Worm (Caenorhabditis elegans) whole organism, midembryonic: ENCODE measurements around the gene T09A12.8.

Source experiments
- T22C8.4 ChIP-seq: fragments of 200-800 bp; sonication (Bioruptor generic); IDR thresholded peaks from 2 replicates; pipeline ENCODE4 v1.3.6; 2022; ENCODE audit warnings: missing genetic modification characterization, missing compliant biosample characterization
- cog-1 ChIP-seq: sonication (generic microtip); optimal IDR thresholded peaks from 2 replicates; lab custom pipeline; 2016; ENCODE audit warnings: missing genetic modification characterization, missing compliant biosample characterization
- flt-1 ChIP-seq: fragments of 200-800 bp; sonication (Bioruptor generic); IDR thresholded peaks from 2 replicates; pipeline ENCODE4 v1.3.6; 2022; ENCODE audit warnings: missing genetic modification characterization, missing compliant biosample characterization
- klf-2 ChIP-seq: fragments of 200-800 bp; sonication (Bioruptor generic); conservative IDR thresholded peaks from 2 replicates; pipeline ENCODE4 v1.3.6; 2022; ENCODE audit warnings: missing genetic modification reagents, missing genetic modification characterization, missing compliant biosample characterization
- med-1 ChIP-seq: sonication (generic microtip); optimal IDR thresholded peaks from 2 replicates; lab custom pipeline; 2017; ENCODE audit warnings: missing genetic modification characterization, mild to moderate bottlenecking, missing compliant biosample characterization, antibody characterized with exemption, missing genetic modification reagents; ENCODE audit not compliant: insufficient read depth
- ref-1 ChIP-seq: fragments of 200-800 bp; sonication (Bioruptor generic); conservative IDR thresholded peaks from 2 replicates; pipeline ENCODE4 v1.3.6; 2022; ENCODE audit warnings: missing genetic modification reagents, missing genetic modification characterization, missing compliant biosample characterization
- tab-1 ChIP-seq: fragments of 200-800 bp; sonication (Bioruptor generic); IDR thresholded peaks from 2 replicates; pipeline ENCODE4 v1.3.6; 2022; ENCODE audit warnings: missing genetic modification characterization, missing compliant biosample characterization
- ztf-23 ChIP-seq: fragments of 200-800 bp; sonication (Bioruptor generic); IDR thresholded peaks from 2 replicates; pipeline ENCODE4 v1.3.6; 2022; ENCODE audit warnings: missing genetic modification reagents, missing genetic modification characterization, missing compliant biosample characterization
- ztf-29 ChIP-seq: fragments of 200-800 bp; sonication (Bioruptor generic); IDR thresholded peaks from 2 replicates; pipeline ENCODE4 v1.3.6; 2022; ENCODE audit warnings: missing genetic modification reagents, missing genetic modification characterization, missing compliant biosample characterization

The T09A12.8 gene

ce11 chrIV:8233268-8233667 lies 10.2 kb downstream of the T09A12.8 start:
- TF ChIP-seq klf-2 (no peak), flt-1 (no peak), T22C8.4 (GFP tag; lab: Robert Waterston, UW) (no peak), ref-1 (GFP tag; lab: Robert Waterston, UW) (no peak), cog-1 (tag; lab: Kevin White, UChicago) (no peak), ztf-23 (no peak), med-1 (no peak), ztf-29 (no peak), tab-1 (GFP tag; lab: Robert Waterston, UW) (no peak)

- TF ChIP-seq T22C8.4 (GFP tag; lab: Robert Waterston, UW): no peak
- no peak for TF ChIP-seq cog-1 (tag; lab: Kevin White, UChicago)
- no peak for TF ChIP-seq flt-1
- no peak for TF ChIP-seq ref-1 (GFP tag; lab: Robert Waterston, UW)
- TF ChIP-seq med-1: no peak
- no peak for TF ChIP-seq ztf-29
- TF ChIP-seq klf-2: no peak
- no peak for TF ChIP-seq tab-1 (GFP tag; lab: Robert Waterston, UW)
- no peak for TF ChIP-seq ztf-23
These were observed 11.1 kb downstream of the T09A12.8 start for ce11 chrIV:8232428-8232827.

ce11 chrIV:8229523-8229922 lies 14.0 kb downstream of the T09A12.8 start:
- TF ChIP-seq flt-1: 0 out of 2 replicates have a peak, but pooled peaks have one; percentile 28
- TF ChIP-seq ztf-23: 0 out of 2 replicates have a peak, but pooled peaks have one; percentile 54
- TF ChIP-seq ref-1 (GFP tag; lab: Robert Waterston, UW): no peak
- no peak for TF ChIP-seq T22C8.4 (GFP tag; lab: Robert Waterston, UW)
- TF ChIP-seq cog-1 (tag; lab: Kevin White, UChicago): peak; percentile 66

- TF ChIP-seq ztf-29 (no peak), ztf-23 (no peak), flt-1 (no peak)
These were observed 17.0 kb downstream of the T09A12.8 start for ce11 chrIV:8226474-8226873.

- TF ChIP-seq tab-1 (GFP tag; lab: Robert Waterston, UW) (no peak), med-1 (no peak), flt-1 (no peak)
These were observed 18.1 kb downstream of the T09A12.8 start, which contains the start of gene serp-1.2 for ce11 chrIV:8225357-8225756. Gene serp-1.2 (plus strand): TSS chrIV:8225674.

ce11 chrIV:8223055-8223454 lies 20.4 kb downstream of the T09A12.8 start:
- TF ChIP-seq T22C8.4 (GFP tag; lab: Robert Waterston, UW) (no peak), flt-1 (no peak), ztf-23 (no peak), ztf-29 (no peak)

ce11 chrIV:8221946-8222345 lies 21.6 kb downstream of the T09A12.8 start, which contains the start of gene gpx-6:
Gene gpx-6 (plus strand): TSS chrIV:8222202.
- no peak for TF ChIP-seq ref-1 (GFP tag; lab: Robert Waterston, UW)
- no peak for TF ChIP-seq flt-1
- TF ChIP-seq ztf-29: no peak
- TF ChIP-seq T22C8.4 (GFP tag; lab: Robert Waterston, UW): no peak
- TF ChIP-seq tab-1 (GFP tag; lab: Robert Waterston, UW): no peak
- TF ChIP-seq cog-1 (tag; lab: Kevin White, UChicago): no peak
- no peak for TF ChIP-seq med-1
- TF ChIP-seq klf-2: no peak
- no peak for TF ChIP-seq ztf-23

ce11 chrIV:8219987-8220386 lies 23.5 kb downstream of the T09A12.8 start, which contains the start of gene ocr-2:
Gene ocr-2 (minus strand): TSS chrIV:8220087.
- TF ChIP-seq flt-1 (no peak), klf-2 (no peak), ztf-29 (no peak), T22C8.4 (GFP tag; lab: Robert Waterston, UW) (no peak), med-1 (no peak), tab-1 (GFP tag; lab: Robert Waterston, UW) (no peak), cog-1 (tag; lab: Kevin White, UChicago) (no peak), ref-1 (GFP tag; lab: Robert Waterston, UW) (no peak), ztf-23 (no peak)

- TF ChIP-seq cog-1 (tag; lab: Kevin White, UChicago) (no peak), ztf-29 (no peak), ref-1 (GFP tag; lab: Robert Waterston, UW) (no peak), T22C8.4 (GFP tag; lab: Robert Waterston, UW) (no peak), ztf-23 (no peak), flt-1 (no peak), tab-1 (GFP tag; lab: Robert Waterston, UW) (no peak), klf-2 (no peak), med-1 (no peak)
These were observed 31.8 kb downstream of the T09A12.8 start, which contains the start of gene C07G1.7 for ce11 chrIV:8211747-8212146. Gene C07G1.7 (minus strand): TSS chrIV:8211847.

ce11 chrIV:8210300-8210699 lies 33.2 kb downstream of the T09A12.8 start, which contains the start of gene C07G1.6:
Gene C07G1.6 (minus strand): TSS chrIV:8210400.
- no peak for TF ChIP-seq ztf-29
- no peak for TF ChIP-seq ref-1 (GFP tag; lab: Robert Waterston, UW)
- no peak for TF ChIP-seq tab-1 (GFP tag; lab: Robert Waterston, UW)
- no peak for TF ChIP-seq cog-1 (tag; lab: Kevin White, UChicago)

ce11 chrIV:8208855-8209254 lies 34.6 kb downstream of the T09A12.8 start:
- TF ChIP-seq med-1 (no peak), ztf-29 (no peak), cog-1 (tag; lab: Kevin White, UChicago) (no peak), flt-1 (no peak), klf-2 (no peak), tab-1 (GFP tag; lab: Robert Waterston, UW) (no peak), ref-1 (GFP tag; lab: Robert Waterston, UW) (no peak), T22C8.4 (GFP tag; lab: Robert Waterston, UW) (no peak), ztf-23 (no peak)
